Worm (Caenorhabditis elegans) whole organism, early embryonic: ENCODE results near the gene srbc-56.
"Not testable (repeated sequence)": the region's sequence is repeated elsewhere in the genome, so short reads cannot be mapped to it uniquely, and the experiment has no call there.

Experiments
- B0310.2 ChIP-seq: sonication (generic microtip); optimal IDR thresholded peaks from 2 replicates; lab custom pipeline; 2016; ENCODE audit warnings: mild to moderate bottlenecking, missing genetic modification characterization, missing compliant biosample characterization
- F13C5.2 ChIP-seq: sonication (generic microtip); optimal IDR thresholded peaks from 2 replicates; lab custom pipeline; 2017; ENCODE audit warnings: mild to moderate bottlenecking, missing genetic modification characterization, inconsistent platforms, missing compliant biosample characterization
- aly-1 ChIP-seq: sonication (generic microtip); optimal IDR thresholded peaks from 2 replicates; lab custom pipeline; 2016; ENCODE audit warnings: missing genetic modification characterization, missing compliant biosample characterization
- ama-1 ChIP-seq: fragments of 150-350 bp; optimal IDR thresholded peaks from 2 replicates; lab custom pipeline; 2014
- ceh-13 ChIP-seq: fragments of 200-800 bp; sonication (Bioruptor generic); optimal IDR thresholded peaks from 2 replicates; lab custom pipeline; 2018; ENCODE audit warnings: mild to moderate bottlenecking, missing genetic modification characterization, missing compliant biosample characterization
- ceh-36 ChIP-seq: sonication (generic microtip); optimal IDR thresholded peaks from 2 replicates; lab custom pipeline; 2016; ENCODE audit warnings: missing genetic modification characterization, inconsistent platforms, missing compliant biosample characterization
- ets-7 ChIP-seq: sonication (generic microtip); optimal IDR thresholded peaks from 2 replicates; lab custom pipeline; 2016; ENCODE audit warnings: missing genotype, missing genetic modification characterization, missing compliant biosample characterization
- flt-1 ChIP-seq: fragments of 200-800 bp; sonication (Bioruptor generic); IDR thresholded peaks from 2 replicates; pipeline ENCODE4 v1.3.6; 2022; ENCODE audit warnings: missing genetic modification characterization, missing compliant biosample characterization
- hmbx-1 ChIP-seq: sonication (generic microtip); optimal IDR thresholded peaks from 2 replicates; lab custom pipeline; 2016; ENCODE audit warnings: mild to moderate bottlenecking, missing genetic modification characterization, missing compliant biosample characterization
- hmg-4 ChIP-seq: fragments of 200-800 bp; sonication (Bioruptor generic); optimal IDR thresholded peaks from 2 replicates; lab custom pipeline; 2018; ENCODE audit warnings: mild to moderate bottlenecking, missing genetic modification characterization, missing compliant biosample characterization
- hnd-1 ChIP-seq: sonication (generic microtip); optimal IDR thresholded peaks from 2 replicates; lab custom pipeline; 2016; ENCODE audit warnings: missing genetic modification characterization, missing compliant biosample characterization
- pes-1 ChIP-seq: fragments of 200-800 bp; sonication (Bioruptor generic); IDR thresholded peaks from 2 replicates; pipeline ENCODE4 v1.3.6; 2022; ENCODE audit warnings: missing genetic modification reagents, missing genetic modification characterization, missing compliant biosample characterization
- scrt-1 ChIP-seq: fragments of 200-800 bp; sonication (Bioruptor generic); IDR thresholded peaks from 2 replicates; pipeline ENCODE4 v1.3.6; 2022; ENCODE audit warnings: missing genetic modification characterization, missing compliant biosample characterization
- sea-1 ChIP-seq: fragments of 200-800 bp; sonication (Bioruptor generic); conservative IDR thresholded peaks from 2 replicates; pipeline ENCODE4 v1.3.6; 2022; ENCODE audit warnings: missing genetic modification characterization, missing compliant biosample characterization
- tbx-11 ChIP-seq: fragments of 200-800 bp; sonication (Bioruptor generic); IDR thresholded peaks from 2 replicates; pipeline ENCODE4 v1.3.6; 2022; ENCODE audit warnings: missing genetic modification characterization, missing compliant biosample characterization
- tbx-37 ChIP-seq: fragments of 200-800 bp; sonication (Bioruptor generic); conservative IDR thresholded peaks from 2 replicates; pipeline ENCODE4 v1.3.6; 2022; ENCODE audit warnings: missing genetic modification reagents, missing genetic modification characterization, missing compliant biosample characterization
- tra-4 ChIP-seq: sonication (generic microtip); optimal IDR thresholded peaks from 2 replicates; lab custom pipeline; 2017; ENCODE audit warnings: missing genetic modification characterization, missing compliant biosample characterization

srbc-56 gene

DNA sequence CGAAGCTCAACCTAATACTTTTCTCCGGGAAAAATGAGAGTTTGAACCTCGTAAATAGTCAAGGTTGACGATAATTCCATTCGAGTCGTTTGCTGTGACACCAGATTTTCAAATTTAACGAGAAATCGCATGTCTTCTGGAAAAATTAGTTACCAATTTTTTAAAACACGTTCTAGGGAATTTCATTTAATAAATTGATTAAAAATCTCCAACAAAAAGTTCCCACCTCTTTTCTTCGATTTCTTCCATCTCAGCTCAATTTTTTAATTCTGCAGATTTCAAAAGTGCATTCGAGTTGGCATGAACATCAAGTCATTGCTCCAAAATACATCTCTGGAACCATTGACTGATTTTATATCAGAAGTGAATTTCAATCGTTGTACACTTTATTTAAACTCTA lies 19.5 kb downstream of the srbc-56 start, which contains the start of gene nhr-282:
nhr-282 (plus strand) TSS at position 301 of the 400 bp plus-strand sequence.
- TF ChIP-seq sea-1 (GFP tag; lab: Robert Waterston, UW); scrt-1; pes-1 (GFP tag; lab: Robert Waterston, UW): not testable (repeated sequence)

- TF ChIP-seq ceh-36 (tag; lab: Kevin White, UChicago) (no peak), ama-1 (lab: Kevin White, UChicago) (no peak), hmg-4 (GFP tag; lab: Kevin White, UChicago) (no peak), hnd-1 (tag; lab: Kevin White, UChicago) (no peak), scrt-1 (no peak)
Observed at ce11 chrV:15810446-15810845, 21.0 kb downstream of the srbc-56 start, which contains the start of gene F54B8.1. F54B8.1 (plus strand) TSS chrV:15810746.

DNA sequence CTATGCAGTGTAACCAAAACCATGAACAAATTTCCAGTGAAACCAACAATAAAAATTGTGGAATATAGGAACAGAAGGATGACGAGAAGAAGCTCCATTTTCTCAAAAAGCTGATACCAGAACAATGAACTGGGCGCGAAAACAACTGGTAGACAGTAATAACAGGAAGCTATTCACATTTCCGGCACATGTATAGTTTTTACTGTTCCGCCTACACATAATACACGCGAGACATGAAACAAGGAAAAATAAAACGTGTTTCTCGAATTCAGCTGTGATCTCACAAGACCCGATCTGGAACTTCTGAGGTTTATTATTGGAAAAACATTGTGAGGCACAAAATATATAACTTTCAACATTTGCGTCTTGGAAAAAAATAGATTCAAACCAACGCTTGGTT lies 21.9 kb downstream of the srbc-56 start, which contains the start of gene srsx-36:
srsx-36 (minus strand) TSS at position 101 of the 400 bp plus-strand sequence.
- TF ChIP-seq tbx-37 (GFP tag; lab: Robert Waterston, UW) (no peak), ceh-13 (GFP tag; lab: Kevin White, UChicago) (no peak), B0310.2 (tag; lab: Kevin White, UChicago) (no peak), tbx-11 (GFP tag; lab: Robert Waterston, UW) (no peak), aly-1 (tag; lab: Kevin White, UChicago) (no peak), hmbx-1 (no peak), flt-1 (GFP tag; lab: Robert Waterston, UW) (no peak), ets-7 (tag; lab: Kevin White, UChicago) (no peak), hnd-1 (tag; lab: Kevin White, UChicago) (no peak), hmg-4 (GFP tag; lab: Kevin White, UChicago) (no peak), sea-1 (GFP tag; lab: Robert Waterston, UW) (no peak), ceh-36 (tag; lab: Kevin White, UChicago) (no peak)

DNA sequence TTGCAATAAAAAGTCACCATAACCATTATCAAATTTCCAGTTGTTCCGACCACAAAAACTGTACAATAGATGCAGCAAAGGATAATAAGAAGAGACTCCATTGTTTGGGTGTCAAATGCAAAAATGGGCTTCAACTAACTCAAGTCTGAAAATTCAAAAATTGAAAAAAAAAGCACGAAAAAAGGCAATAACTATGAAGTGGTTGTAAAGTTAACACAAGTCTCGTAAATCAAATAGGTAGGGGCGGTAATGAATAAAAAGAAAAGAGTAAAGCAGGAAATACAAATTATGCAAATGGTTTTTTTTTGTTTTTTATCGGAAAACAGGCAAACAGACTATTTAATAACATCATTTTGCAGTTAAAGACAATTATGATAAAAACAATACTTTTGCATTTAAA lies 24.1 kb downstream of the srbc-56 start, which contains the start of gene srsx-38:
srsx-38 (minus strand) TSS at position 101 of the 400 bp plus-strand sequence.
- TF ChIP-seq F13C5.2 (tag; lab: Kevin White, UChicago); hmg-4 (GFP tag; lab: Kevin White, UChicago); ceh-36 (tag; lab: Kevin White, UChicago): not testable (repeated sequence)

DNA sequence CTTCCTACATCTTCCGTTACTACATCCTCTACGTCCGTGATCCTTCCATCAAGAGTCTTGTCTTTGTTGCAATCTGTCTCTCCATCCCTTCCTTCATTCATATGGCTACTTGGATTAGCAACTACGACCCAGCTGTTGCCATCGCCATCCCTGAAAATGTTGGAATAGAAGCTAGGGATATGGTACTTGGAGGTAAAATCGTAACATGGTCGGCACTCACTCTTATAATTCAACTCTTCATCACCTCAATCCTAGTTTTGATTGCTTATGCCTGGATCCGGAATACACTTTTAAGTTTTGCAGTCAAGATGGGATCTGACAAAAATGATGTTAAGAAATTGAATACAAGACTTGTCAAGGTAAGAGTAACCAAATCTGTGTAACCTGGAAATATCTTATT lies 27.7 kb downstream of the srbc-56 start, which contains the start of gene T26E4.18:
T26E4.18 (minus strand) TSS at position 101 of the 400 bp plus-strand sequence.
- TF ChIP-seq tra-4 (tag; lab: Kevin White, UChicago); scrt-1; B0310.2 (tag; lab: Kevin White, UChicago): not testable (repeated sequence)

DNA sequence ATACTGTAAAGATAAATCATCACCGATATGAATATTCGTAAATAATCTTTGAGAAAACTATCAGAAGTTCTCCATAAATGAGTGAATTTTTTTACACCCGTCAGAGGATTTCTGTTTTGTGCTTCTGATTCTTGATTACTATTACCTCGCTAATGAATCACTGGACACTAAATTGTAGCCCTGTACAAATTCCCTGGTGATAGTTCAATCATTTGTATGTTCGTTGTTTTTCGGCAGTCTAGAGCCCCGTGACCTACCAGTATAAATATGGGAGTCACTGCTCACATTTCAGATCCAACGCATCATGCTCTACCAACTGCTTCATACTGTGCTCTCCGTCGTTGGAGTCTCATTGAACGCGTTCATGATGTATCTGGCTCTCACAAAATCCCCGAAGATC lies 28.4 kb downstream of the srbc-56 start, which contains the start of gene srd-27:
srd-27 (plus strand) TSS at position 301 of the 400 bp plus-strand sequence.
- not testable (repeated sequence) for TF ChIP-seq tbx-11 (GFP tag; lab: Robert Waterston, UW); ets-7 (tag; lab: Kevin White, UChicago); tbx-37 (GFP tag; lab: Robert Waterston, UW)

- TF ChIP-seq aly-1 (tag; lab: Kevin White, UChicago); ets-7 (tag; lab: Kevin White, UChicago); hmg-4 (GFP tag; lab: Kevin White, UChicago): not testable (repeated sequence)
Observed at ce11 chrV:15802623-15803022, 28.9 kb downstream of the srbc-56 start, which contains the start of gene T26E4.9. T26E4.9 (minus strand) TSS chrV:15802723.

DNA sequence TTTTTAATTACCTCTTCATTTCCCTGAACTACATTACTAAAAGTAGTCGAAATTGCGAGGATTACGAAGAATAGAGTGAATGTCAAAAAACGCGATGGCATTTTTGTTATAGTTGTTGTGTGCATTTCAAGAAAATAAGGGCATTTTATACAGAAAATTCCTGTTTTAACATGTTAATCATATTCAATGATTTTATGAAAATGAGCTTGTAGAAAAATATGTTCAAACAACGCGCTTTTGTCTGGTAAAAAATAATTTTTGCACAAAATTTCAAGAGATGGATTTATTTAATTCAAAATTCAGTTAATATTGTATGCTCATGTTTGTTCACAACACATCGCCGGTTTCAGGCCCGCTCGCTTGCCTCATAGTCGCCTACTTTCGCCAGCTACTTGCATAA lies 33.4 kb downstream of the srbc-56 start, which contains the start of gene T26E4.10:
T26E4.10 (minus strand) TSS at position 101 of the 400 bp plus-strand sequence.
- TF ChIP-seq ama-1 (lab: Kevin White, UChicago) (no peak), F13C5.2 (tag; lab: Kevin White, UChicago) (no peak), tbx-11 (GFP tag; lab: Robert Waterston, UW) (no peak), hmg-4 (GFP tag; lab: Kevin White, UChicago) (no peak), hnd-1 (tag; lab: Kevin White, UChicago) (no peak), pes-1 (GFP tag; lab: Robert Waterston, UW) (no peak), ceh-36 (tag; lab: Kevin White, UChicago) (no peak), aly-1 (tag; lab: Kevin White, UChicago) (no peak), hmbx-1 (no peak), tra-4 (tag; lab: Kevin White, UChicago) (no peak), sea-1 (GFP tag; lab: Robert Waterston, UW) (no peak), ets-7 (tag; lab: Kevin White, UChicago) (no peak), scrt-1 (no peak), B0310.2 (tag; lab: Kevin White, UChicago) (no peak)

DNA sequence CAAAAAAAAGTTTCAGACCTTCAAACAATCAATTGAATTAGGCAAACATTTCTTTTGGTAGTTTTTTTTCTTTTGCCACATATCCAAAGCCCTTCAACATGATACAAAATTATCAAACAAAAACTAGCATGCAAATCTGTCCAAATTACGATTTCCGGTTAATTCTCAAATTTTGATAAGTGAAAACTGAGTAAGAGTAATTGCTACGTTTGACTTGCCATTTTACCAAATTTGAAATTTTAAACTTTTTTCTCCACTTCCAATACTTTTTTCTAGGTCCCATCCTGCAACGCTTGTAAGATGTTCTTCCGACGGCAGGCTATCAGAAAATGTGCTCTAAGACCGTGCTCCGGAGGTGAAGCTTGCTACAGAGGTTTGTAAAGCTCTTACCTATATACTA lies 35.4 kb downstream of the srbc-56 start, which contains the start of gene nhr-223:
nhr-223 (plus strand) TSS at position 301 of the 400 bp plus-strand sequence.
- TF ChIP-seq scrt-1 (no peak), pes-1 (GFP tag; lab: Robert Waterston, UW) (no peak), B0310.2 (tag; lab: Kevin White, UChicago) (no peak), tbx-37 (GFP tag; lab: Robert Waterston, UW) (no peak), flt-1 (GFP tag; lab: Robert Waterston, UW) (no peak), ceh-13 (GFP tag; lab: Kevin White, UChicago) (no peak), aly-1 (tag; lab: Kevin White, UChicago) (no peak), ceh-36 (tag; lab: Kevin White, UChicago) (no peak), F13C5.2 (tag; lab: Kevin White, UChicago) (no peak), tra-4 (tag; lab: Kevin White, UChicago) (no peak), hnd-1 (tag; lab: Kevin White, UChicago) (no peak), hmbx-1 (no peak), sea-1 (GFP tag; lab: Robert Waterston, UW) (no peak), tbx-11 (GFP tag; lab: Robert Waterston, UW) (no peak), ets-7 (tag; lab: Kevin White, UChicago) (no peak), hmg-4 (GFP tag; lab: Kevin White, UChicago) (no peak), ama-1 (lab: Kevin White, UChicago) (no peak)
